Fruit fly (Drosophila melanogaster) S2 (cell line): ENCODE measurements around the gene Karybeta3.

Experiments used
- CG8478 ChIP-seq: fragments of >200 bp; optimal IDR thresholded peaks from 2 replicates; lab custom pipeline; 2018
- CTCF ChIP-seq, 2 experiments: fragments of >200 bp; optimal IDR thresholded peaks; 2 replicates each; lab custom pipeline; 2018

Karybeta3 gene

dm6 chr3R:4649126-4649811 is at the start of gene Karybeta3:
TSS of gene Karybeta3 (plus strand) at chr3R:4649176.
- TF ChIP-seq CG8478 (lab: Kevin White, UChicago) (no peak), CTCF (optimal IDR thresholded peaks at IDR 0.05; lab: Kevin White, UChicago) (peak in 1 of 2 experiments; percentile 55)

- TF ChIP-seq CG8478 (lab: Kevin White, UChicago): no peak
- TF ChIP-seq CTCF (optimal IDR thresholded peaks at IDR 0.05; lab: Kevin White, UChicago): no peak
Measured at dm6 chr3R:4599624-4600023, 49.4 kb upstream of the Karybeta3 start.

dm6 chr3R:4601887-4602531 is 47.0 kb upstream of the Karybeta3 start:
- TF ChIP-seq CG8478 (lab: Kevin White, UChicago): no peak
- no peak for TF ChIP-seq CTCF (optimal IDR thresholded peaks at IDR 0.05; lab: Kevin White, UChicago)

dm6 chr3R:4612570-4612969 is 36.4 kb upstream of the Karybeta3 start, which contains the start of gene 5-HT2A:
TSS of gene 5-HT2A (plus strand) at chr3R:4612870.
- TF ChIP-seq CG8478 (lab: Kevin White, UChicago) (no peak), CTCF (optimal IDR thresholded peaks at IDR 0.05; lab: Kevin White, UChicago) (no peak)

dm6 chr3R:4616130-4616529 is 32.8 kb upstream of the Karybeta3 start:
- TF ChIP-seq CG8478 (lab: Kevin White, UChicago) (no peak), CTCF (optimal IDR thresholded peaks at IDR 0.05; lab: Kevin White, UChicago) (no peak)

dm6 chr3R:4632639-4633038 is 16.3 kb upstream of the Karybeta3 start:
- peak; percentile 59 to 76 for TF ChIP-seq CTCF (optimal IDR thresholded peaks at IDR 0.05; lab: Kevin White, UChicago)
- no peak for TF ChIP-seq CG8478 (lab: Kevin White, UChicago)

- TF ChIP-seq CG8478 (lab: Kevin White, UChicago) (no peak), CTCF (optimal IDR thresholded peaks at IDR 0.05; lab: Kevin White, UChicago) (no peak)
Measured at dm6 chr3R:4634337-4634914, 14.6 kb upstream of the Karybeta3 start.

dm6 chr3R:4640546-4641253 is 8.3 kb upstream of the Karybeta3 start:
- TF ChIP-seq CTCF (optimal IDR thresholded peaks at IDR 0.05; lab: Kevin White, UChicago) (no peak), CG8478 (lab: Kevin White, UChicago) (no peak)

dm6 chr3R:4641254-4641573 is 7.8 kb upstream of the Karybeta3 start:
- TF ChIP-seq CTCF (optimal IDR thresholded peaks at IDR 0.05; lab: Kevin White, UChicago): no peak
- TF ChIP-seq CG8478 (lab: Kevin White, UChicago): no peak

dm6 chr3R:4641616-4642102 is 7.3 kb upstream of the Karybeta3 start, which contains the start of the genes CG9775, MED31 and slx1:
TSS of gene CG9775 (minus strand) at chr3R:4641838.
TSS of gene MED31 (plus strand) at chr3R:4641963.
TSS of gene slx1 (plus strand) at chr3R:4641963.
- TF ChIP-seq CG8478 (lab: Kevin White, UChicago) (no peak), CTCF (optimal IDR thresholded peaks at IDR 0.05; lab: Kevin White, UChicago) (no peak)

dm6 chr3R:4645457-4646082 is 3.4 kb upstream of the Karybeta3 start, which contains the start of the genes Dlip2 and rpk:
TSS of gene Dlip2 (minus strand) at chr3R:4645655.
TSS of gene rpk (plus strand) at chr3R:4645981.
- no peak for TF ChIP-seq CG8478 (lab: Kevin White, UChicago)
- no peak for TF ChIP-seq CTCF (optimal IDR thresholded peaks at IDR 0.05; lab: Kevin White, UChicago)

- no peak for TF ChIP-seq CTCF (optimal IDR thresholded peaks at IDR 0.05; lab: Kevin White, UChicago)
- TF ChIP-seq CG8478 (lab: Kevin White, UChicago): no peak
Measured at dm6 chr3R:4649880-4650493, 1.0 kb downstream of the Karybeta3 start.

dm6 chr3R:4654557-4655273 is 5.7 kb downstream of the Karybeta3 start, which contains the start of gene spartin:
TSS of gene spartin (plus strand) at chr3R:4654800.
- TF ChIP-seq CTCF (optimal IDR thresholded peaks at IDR 0.05; lab: Kevin White, UChicago) (no peak), CG8478 (lab: Kevin White, UChicago) (no peak)
